Worm (Caenorhabditis elegans): ENCODE results near the gene srh-3.

DNA sequence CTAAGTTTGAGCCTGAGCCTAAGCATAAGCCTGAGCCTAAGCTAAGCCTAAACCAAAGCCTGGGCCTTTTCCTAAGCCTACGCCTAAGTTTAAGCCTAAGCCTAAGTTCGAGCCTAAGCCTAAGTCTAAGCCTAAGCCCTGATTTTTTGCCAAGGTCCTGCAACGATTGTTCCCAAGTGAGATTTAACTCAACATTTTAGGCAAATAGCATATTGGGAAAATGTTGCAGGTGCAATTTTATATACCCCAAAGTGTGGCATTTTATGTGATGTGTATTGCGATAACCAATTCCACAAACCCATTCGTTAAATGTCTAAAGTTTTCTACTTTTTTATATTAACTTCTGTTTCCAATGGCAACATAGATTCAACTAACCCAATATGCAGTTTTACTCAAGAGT, 20.1 kb upstream of the srh-3 start, which contains the start of gene irld-40:
- no peak for TF ChIP-seq eor-1 (tag; optimal IDR thresholded peaks at IDR 0.05)
- TF ChIP-seq unc-39 (tag; optimal IDR thresholded peaks at IDR 0.05): no peak
- TF ChIP-seq unc-62 (GFP tag; optimal IDR thresholded peaks at IDR 0.05): no peak
- no peak for TF ChIP-seq hmg-11 (tag; optimal IDR thresholded peaks at IDR 0.05)

Measured in whole organism, L3 larva.